Fruit fly (Drosophila melanogaster): ENCODE measurements around the gene osp.

Gene osp

dm6 chr2L:14634986-14635385, 54.2 kb downstream of the osp start:
- TF ChIP-seq bab1 (GFP tag; optimal IDR thresholded peaks at IDR 0.05) (no peak), CG33017 (tag; optimal IDR thresholded peaks at IDR 0.05) (peak; percentile 1)

DNA sequence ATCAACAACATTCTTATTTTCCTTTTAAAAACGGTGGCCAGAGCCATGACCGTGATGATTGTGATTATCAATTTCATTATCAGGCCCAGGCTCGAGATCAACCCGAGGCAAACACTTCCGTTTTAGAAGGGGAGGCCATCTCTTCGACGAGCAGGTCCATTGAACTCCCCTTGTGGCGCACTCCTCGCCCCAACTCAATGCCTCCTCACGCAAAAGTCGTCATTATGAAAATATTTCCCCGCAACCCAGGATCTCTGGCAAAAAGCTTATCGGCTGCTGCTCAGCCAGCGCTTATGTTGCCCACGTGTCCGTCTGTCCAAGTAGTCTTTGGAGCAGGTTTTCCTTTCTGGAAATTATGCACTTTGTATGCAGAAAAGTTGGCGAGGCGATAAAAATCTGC, 56.3 kb downstream of the osp start:
- TF ChIP-seq CG14711 (tag; optimal IDR thresholded peaks at IDR 0.05) (no peak), CG11617 (GFP tag; optimal IDR thresholded peaks at IDR 0.05) (no peak), CG7045 (GFP tag; optimal IDR thresholded peaks at IDR 0.05) (no peak), kay (GFP tag; ENCODE audit: borderline replicate concordance) (no peak), Hr96 (GFP tag; optimal IDR thresholded peaks at IDR 0.05) (no peak), Clk (GFP tag; optimal IDR thresholded peaks at IDR 0.05) (no peak), CG7101 (tag; optimal IDR thresholded peaks at IDR 0.05) (no peak), cic (GFP tag; optimal IDR thresholded peaks at IDR 0.05) (no peak), CG12768 (GFP tag; optimal IDR thresholded peaks at IDR 0.05) (no peak)

- TF ChIP-seq CG7045 (GFP tag; optimal IDR thresholded peaks at IDR 0.05) (peak; percentile 54), tj (GFP tag; optimal IDR thresholded peaks at IDR 0.05) (no peak), CG11617 (GFP tag; optimal IDR thresholded peaks at IDR 0.05) (no peak), Mnt (GFP tag; optimal IDR thresholded peaks at IDR 0.05) (no peak), toe (GFP tag; optimal IDR thresholded peaks at IDR 0.05) (no peak), Crg-1 (GFP tag; optimal IDR thresholded peaks at IDR 0.05) (peak; percentile 2), Hr96 (GFP tag; optimal IDR thresholded peaks at IDR 0.05) (no peak), cnc (optimal IDR thresholded peaks at IDR 0.05) (no peak), CG12768 (GFP tag; optimal IDR thresholded peaks at IDR 0.05) (no peak), CG14711 (tag; optimal IDR thresholded peaks at IDR 0.05) (peak; percentile 12), cic (GFP tag; optimal IDR thresholded peaks at IDR 0.05) (no peak), Clk (GFP tag; optimal IDR thresholded peaks at IDR 0.05) (no peak), ovo (GFP tag; optimal IDR thresholded peaks at IDR 0.05) (no peak), CG1620 (GFP tag; optimal IDR thresholded peaks at IDR 0.05) (no peak), pad (GFP tag; optimal IDR thresholded peaks at IDR 0.05) (no peak), kay (GFP tag; ENCODE audit: borderline replicate concordance) (peak; percentile 73), CG33017 (tag; optimal IDR thresholded peaks at IDR 0.05) (no peak), bab1 (GFP tag; optimal IDR thresholded peaks at IDR 0.05) (no peak), CG7101 (tag; optimal IDR thresholded peaks at IDR 0.05) (no peak), CG5204 (GFP tag; optimal IDR thresholded peaks at IDR 0.05) (no peak)
Observed at dm6 chr2L:14630988-14631723, 58.0 kb downstream of the osp start.

dm6 chr2L:14628766-14629165, 60.4 kb downstream of the osp start:
- TF ChIP-seq CG11617 (GFP tag; optimal IDR thresholded peaks at IDR 0.05) (no peak), Clk (GFP tag; optimal IDR thresholded peaks at IDR 0.05) (no peak), bab1 (GFP tag; optimal IDR thresholded peaks at IDR 0.05) (peak; percentile 6), kay (GFP tag; ENCODE audit: borderline replicate concordance) (no peak)

DNA sequence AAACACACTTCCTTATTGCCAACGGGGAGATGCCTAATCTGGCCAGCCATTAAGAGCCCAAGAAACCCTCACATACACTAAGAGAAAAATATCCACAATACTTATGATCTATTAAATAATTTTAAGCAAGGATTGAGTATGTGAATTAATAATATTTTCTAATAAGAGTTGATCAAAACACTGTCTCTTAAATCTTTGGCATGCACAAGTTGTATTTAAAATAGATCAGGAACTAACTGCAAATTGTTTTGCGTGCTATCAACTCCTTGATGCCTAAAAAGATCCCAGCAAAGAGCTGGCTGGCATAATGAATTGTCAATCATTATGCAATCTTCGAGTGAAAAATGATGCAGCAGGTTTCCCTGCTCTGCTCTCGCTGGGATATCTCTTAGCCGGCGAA, 62.0 kb downstream of the osp start:
- no peak for TF ChIP-seq cnc (optimal IDR thresholded peaks at IDR 0.05)
- TF ChIP-seq Hr96 (GFP tag; optimal IDR thresholded peaks at IDR 0.05), result no peak
- no peak for TF ChIP-seq Clk (GFP tag; optimal IDR thresholded peaks at IDR 0.05)
- TF ChIP-seq Mnt (GFP tag; optimal IDR thresholded peaks at IDR 0.05), result no peak
- no peak for TF ChIP-seq CG33017 (tag; optimal IDR thresholded peaks at IDR 0.05)
- TF ChIP-seq ovo (GFP tag; optimal IDR thresholded peaks at IDR 0.05), result no peak
- TF ChIP-seq Crg-1 (GFP tag; optimal IDR thresholded peaks at IDR 0.05), result no peak
- no peak for TF ChIP-seq CG5204 (GFP tag; optimal IDR thresholded peaks at IDR 0.05)
- TF ChIP-seq toe (GFP tag; optimal IDR thresholded peaks at IDR 0.05), result no peak
- no peak for TF ChIP-seq kay (GFP tag; ENCODE audit: borderline replicate concordance)
- TF ChIP-seq CG12768 (GFP tag; optimal IDR thresholded peaks at IDR 0.05), result no peak
- TF ChIP-seq CG14711 (tag; optimal IDR thresholded peaks at IDR 0.05), result no peak
- no peak for TF ChIP-seq tj (GFP tag; optimal IDR thresholded peaks at IDR 0.05)
- TF ChIP-seq CG11617 (GFP tag; optimal IDR thresholded peaks at IDR 0.05), result no peak
- no peak for TF ChIP-seq CG1620 (GFP tag; optimal IDR thresholded peaks at IDR 0.05)
- TF ChIP-seq bab1 (GFP tag; optimal IDR thresholded peaks at IDR 0.05), result no peak
- no peak for TF ChIP-seq pad (GFP tag; optimal IDR thresholded peaks at IDR 0.05)
- no peak for TF ChIP-seq CG7045 (GFP tag; optimal IDR thresholded peaks at IDR 0.05)

DNA sequence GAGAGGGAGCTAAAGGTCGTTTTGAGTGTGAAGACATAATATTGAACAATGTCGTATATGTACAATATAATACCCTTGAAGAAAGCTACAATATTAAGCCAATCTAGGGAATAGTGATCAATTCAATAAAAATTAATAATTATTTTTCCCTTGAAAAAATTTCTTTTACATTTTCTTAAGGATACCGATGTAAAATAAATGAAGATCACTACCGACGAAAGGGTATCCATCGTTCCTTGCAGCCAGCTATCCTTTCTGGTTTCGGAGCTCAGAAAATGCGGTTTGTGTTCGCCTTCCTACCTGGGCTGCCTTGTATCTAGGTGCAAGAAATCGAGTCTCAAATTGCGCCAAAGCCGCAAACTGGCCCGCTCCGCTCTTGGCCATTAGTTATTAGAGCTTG, 64.5 kb downstream of the osp start:
- TF ChIP-seq Crg-1 (GFP tag; optimal IDR thresholded peaks at IDR 0.05) (no peak), Hr96 (GFP tag; optimal IDR thresholded peaks at IDR 0.05) (no peak), CG5204 (GFP tag; optimal IDR thresholded peaks at IDR 0.05) (no peak), cnc (optimal IDR thresholded peaks at IDR 0.05) (no peak), CG12768 (GFP tag; optimal IDR thresholded peaks at IDR 0.05) (no peak), cic (GFP tag; optimal IDR thresholded peaks at IDR 0.05) (no peak), Mnt (GFP tag; optimal IDR thresholded peaks at IDR 0.05) (no peak), CG7045 (GFP tag; optimal IDR thresholded peaks at IDR 0.05) (no peak), pad (GFP tag; optimal IDR thresholded peaks at IDR 0.05) (no peak), CG7101 (tag; optimal IDR thresholded peaks at IDR 0.05) (no peak), CG11617 (GFP tag; optimal IDR thresholded peaks at IDR 0.05) (no peak)

DNA sequence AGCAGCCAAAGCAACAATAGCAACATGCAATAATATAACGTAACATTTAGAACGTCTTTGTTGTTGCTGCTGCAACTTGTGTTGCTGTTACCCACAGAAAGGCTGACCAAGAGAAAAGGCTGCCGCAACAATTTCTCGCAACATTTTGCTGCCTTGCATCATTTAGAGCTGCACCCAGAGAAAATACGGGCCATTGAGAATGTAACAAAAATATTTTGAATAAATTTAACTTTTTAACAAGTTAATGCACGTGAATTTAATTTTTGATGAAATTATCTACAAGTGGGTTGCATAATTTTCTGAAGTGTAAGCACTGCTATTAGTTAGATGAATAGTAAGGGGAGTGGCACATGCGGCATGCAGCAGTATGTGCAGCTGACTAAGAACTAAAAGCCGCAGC, 65.3 kb downstream of the osp start:
- TF ChIP-seq CG33017 (tag; optimal IDR thresholded peaks at IDR 0.05) (no peak), CG14711 (tag; optimal IDR thresholded peaks at IDR 0.05) (no peak), kay (GFP tag; ENCODE audit: borderline replicate concordance) (no peak), Mnt (GFP tag; optimal IDR thresholded peaks at IDR 0.05) (no peak), CG5204 (GFP tag; optimal IDR thresholded peaks at IDR 0.05) (no peak), CG7101 (tag; optimal IDR thresholded peaks at IDR 0.05) (no peak), toe (GFP tag; optimal IDR thresholded peaks at IDR 0.05) (no peak), ovo (GFP tag; optimal IDR thresholded peaks at IDR 0.05) (no peak), Hr96 (GFP tag; optimal IDR thresholded peaks at IDR 0.05) (no peak), Clk (GFP tag; optimal IDR thresholded peaks at IDR 0.05) (no peak), Crg-1 (GFP tag; optimal IDR thresholded peaks at IDR 0.05) (no peak), tj (GFP tag; optimal IDR thresholded peaks at IDR 0.05) (no peak), CG11617 (GFP tag; optimal IDR thresholded peaks at IDR 0.05) (no peak), bab1 (GFP tag; optimal IDR thresholded peaks at IDR 0.05) (no peak), CG12768 (GFP tag; optimal IDR thresholded peaks at IDR 0.05) (no peak)
